Fruit fly (Drosophila melanogaster) whole organism, embryonic: ENCODE results near the gene CG15332.

Source experiments
- B-H2 ChIP-seq: fragments of 200-800 bp; sonication (Bioruptor generic); optimal IDR thresholded peaks from 2 replicates; lab custom pipeline; 2018; ENCODE audit warnings: missing biosample characterization, mild to moderate bottlenecking, missing genetic modification characterization
- CG10366 ChIP-seq: fragments of 200-800 bp; sonication (Bioruptor generic); IDR thresholded peaks from 2 replicates; pipeline ENCODE4 v1.3.6; 2022; ENCODE audit warnings: missing biosample characterization, missing genetic modification characterization
- CG10565 ChIP-seq: fragments of 200-800 bp; sonication (Bioruptor generic); optimal IDR thresholded peaks from 3 replicates; lab custom pipeline; 2016; ENCODE audit warnings: missing biosample characterization, mild to moderate bottlenecking, missing genetic modification characterization
- CG10959 ChIP-seq: fragments of 200-800 bp; sonication (Bioruptor generic); IDR thresholded peaks from 2 replicates; pipeline ENCODE4 v1.3.6; 2022; ENCODE audit warnings: missing biosample characterization, missing genetic modification characterization
- CG11560 ChIP-seq: fragments of 200-800 bp; sonication (Bioruptor generic); IDR thresholded peaks from 3 replicates; pipeline ENCODE4 v1.3.6; 2022; ENCODE audit warnings: missing biosample characterization, missing genetic modification characterization
- CG12219 ChIP-seq: fragments of 200-800 bp; sonication (Bioruptor generic); optimal IDR thresholded peaks from 3 replicates; lab custom pipeline; 2018; ENCODE audit warnings: missing biosample characterization, mild to moderate bottlenecking, missing genetic modification characterization
- CG12236 ChIP-seq: fragments of 200-800 bp; sonication (Bioruptor generic); optimal IDR thresholded peaks from 2 replicates; lab custom pipeline; 2016; ENCODE audit warnings: missing biosample characterization, missing genetic modification characterization
- CG14014 ChIP-seq: fragments of 200-800 bp; sonication (Bioruptor generic); IDR thresholded peaks from 2 replicates; pipeline ENCODE4 v1.3.6; 2022; ENCODE audit warnings: missing biosample characterization, missing genetic modification characterization
- CG15479 ChIP-seq: fragments of 200-800 bp; sonication (Bioruptor generic); optimal IDR thresholded peaks from 3 replicates; lab custom pipeline; 2019; ENCODE audit warnings: missing biosample characterization, mild to moderate bottlenecking, missing genetic modification characterization, moderate library complexity
- CG16863 ChIP-seq: fragments of 200-800 bp; sonication (Bioruptor generic); optimal IDR thresholded peaks from 3 replicates; lab custom pipeline; 2016; ENCODE audit warnings: missing biosample characterization, missing genetic modification characterization
- CG17568 ChIP-seq: fragments of 200-800 bp; sonication (Bioruptor generic); optimal IDR thresholded peaks from 2 replicates; lab custom pipeline; 2018; ENCODE audit warnings: missing biosample characterization, mild to moderate bottlenecking, missing genetic modification characterization, moderate library complexity
- CG1792 ChIP-seq: fragments of 200-800 bp; sonication (Bioruptor generic); optimal IDR thresholded peaks from 2 replicates; lab custom pipeline; 2016; ENCODE audit warnings: missing biosample characterization, missing genetic modification characterization
- CG18011 ChIP-seq: fragments of 200-800 bp; sonication (Bioruptor generic); optimal IDR thresholded peaks from 2 replicates; lab custom pipeline; 2017; ENCODE audit warnings: missing biosample characterization, missing genetic modification characterization, mild to moderate bottlenecking, moderate library complexity, missing genotype
- CG1832 ChIP-seq: fragments of 200-800 bp; sonication (Bioruptor generic); optimal IDR thresholded peaks from 2 replicates; lab custom pipeline; 2017; ENCODE audit warnings: missing biosample characterization, mild to moderate bottlenecking, missing genetic modification characterization, inconsistent platforms
- CG2120 ChIP-seq: fragments of 200-800 bp; sonication (Bioruptor generic); optimal IDR thresholded peaks from 3 replicates; lab custom pipeline; 2016; ENCODE audit warnings: missing biosample characterization, missing genetic modification characterization
- CG2875 ChIP-seq: fragments of 200-800 bp; sonication (Bioruptor generic); optimal IDR thresholded peaks from 2 replicates; lab custom pipeline; 2017; ENCODE audit warnings: missing biosample characterization, mild to moderate bottlenecking, missing genetic modification characterization, missing genetic modification reagents
- CG34422 ChIP-seq: fragments of 200-800 bp; sonication (Bioruptor generic); IDR thresholded peaks from 3 replicates; pipeline ENCODE4 v1.3.6; 2022; ENCODE audit warnings: missing biosample characterization, missing genetic modification characterization
- CG4360 ChIP-seq: fragments of 200-800 bp; sonication (Bioruptor generic); IDR thresholded peaks from 2 replicates; pipeline ENCODE4 v1.3.6; 2022; ENCODE audit warnings: missing biosample characterization, missing genetic modification characterization
- CG43689 ChIP-seq: fragments of 200-800 bp; sonication (Bioruptor generic); IDR thresholded peaks from 2 replicates; pipeline ENCODE4 v1.3.6; 2022; ENCODE audit warnings: missing biosample characterization, missing genetic modification characterization
- CG4730 ChIP-seq: fragments of 200-800 bp; sonication (Bioruptor generic); IDR thresholded peaks from 2 replicates; pipeline ENCODE4 v1.3.6; 2022; ENCODE audit warnings: missing biosample characterization, missing genetic modification characterization
- CG5180 ChIP-seq: fragments of 200-800 bp; sonication (Bioruptor generic); optimal IDR thresholded peaks from 3 replicates; lab custom pipeline; 2017; ENCODE audit warnings: missing biosample characterization, missing genetic modification characterization, mild to moderate bottlenecking, moderate library complexity, missing genetic modification reagents
- CG7786 ChIP-seq: fragments of 200-800 bp; sonication (Bioruptor generic); optimal IDR thresholded peaks from 2 replicates; lab custom pipeline; 2016; ENCODE audit warnings: missing biosample characterization, missing genetic modification characterization
- CG8478 ChIP-seq: fragments of >200 bp; optimal IDR thresholded peaks from 2 replicates; lab custom pipeline; 2018
- CG9609 ChIP-seq: fragments of 200-800 bp; sonication (Bioruptor generic); optimal IDR thresholded peaks from 3 replicates; lab custom pipeline; 2016; ENCODE audit warnings: missing biosample characterization, missing genetic modification characterization
- CTCF ChIP-seq: fragments of 200-800 bp; sonication (Bioruptor generic); optimal IDR thresholded peaks from 2 replicates; lab custom pipeline; 2017; ENCODE audit warnings: missing biosample characterization, mild to moderate bottlenecking, missing genetic modification characterization, moderate library complexity
- Chrac-16 ChIP-seq: fragments of 200-800 bp; sonication (Bioruptor generic); optimal IDR thresholded peaks from 3 replicates; lab custom pipeline; 2016; ENCODE audit warnings: missing biosample characterization, missing genetic modification characterization
- D19B ChIP-seq: fragments of 200-800 bp; sonication (Bioruptor generic); optimal IDR thresholded peaks from 2 replicates; lab custom pipeline; 2017; ENCODE audit warnings: missing biosample characterization, mild to moderate bottlenecking, missing genetic modification characterization
- Dfd ChIP-seq, 2 experiments: fragments of >200 bp; optimal IDR thresholded peaks; 2 replicates each; lab custom pipeline; 2017; ENCODE audit warnings: missing biosample characterization in 2 of 2, missing genetic modification characterization in 2 of 2
- E2f1 ChIP-seq: fragments of 200-800 bp; sonication (Bioruptor generic); IDR thresholded peaks from 2 replicates; pipeline ENCODE4 v1.3.6; 2022; ENCODE audit warnings: missing biosample characterization, missing genetic modification characterization
- Fer1 ChIP-seq: fragments of 200-800 bp; sonication (Bioruptor generic); optimal IDR thresholded peaks from 2 replicates; lab custom pipeline; 2017; ENCODE audit warnings: missing biosample characterization, mild to moderate bottlenecking, missing genetic modification characterization
- Nf-YB ChIP-seq: fragments of 200-800 bp; sonication (Bioruptor generic); optimal IDR thresholded peaks from 3 replicates; lab custom pipeline; 2019; ENCODE audit warnings: missing biosample characterization, mild to moderate bottlenecking, missing genetic modification characterization, moderate library complexity
- Oaz ChIP-seq: fragments of 200-800 bp; sonication (Bioruptor generic); IDR thresholded peaks from 2 replicates; pipeline ENCODE4 v1.3.6; 2022; ENCODE audit warnings: missing biosample characterization, missing genetic modification characterization
- Rfx ChIP-seq: fragments of 200-800 bp; sonication (Bioruptor generic); IDR thresholded peaks from 2 replicates; pipeline ENCODE4 v1.3.6; 2022; ENCODE audit warnings: missing biosample characterization, missing genetic modification characterization
- Xbp1 ChIP-seq: fragments of 200-800 bp; sonication (Bioruptor generic); optimal IDR thresholded peaks from 3 replicates; lab custom pipeline; 2016; ENCODE audit warnings: missing biosample characterization, mild to moderate bottlenecking, missing genetic modification characterization
- chn ChIP-seq: fragments of 200-800 bp; sonication (Bioruptor generic); optimal IDR thresholded peaks from 2 replicates; lab custom pipeline; 2016; ENCODE audit warnings: missing biosample characterization, missing genetic modification characterization
- croc ChIP-seq: fragments of 200-800 bp; sonication (Bioruptor generic); conservative IDR thresholded peaks from 3 replicates; pipeline ENCODE4 v1.3.6; 2022; ENCODE audit warnings: missing biosample characterization, missing genetic modification characterization
- dati ChIP-seq: fragments of 200-800 bp; sonication (Bioruptor generic); IDR thresholded peaks from 2 replicates; pipeline ENCODE4 v1.3.6; 2022; ENCODE audit warnings: missing biosample characterization, missing genetic modification characterization
- dimm ChIP-seq: fragments of 200-800 bp; sonication (Bioruptor generic); IDR thresholded peaks from 2 replicates; pipeline ENCODE4 v1.3.6; 2022; ENCODE audit warnings: missing biosample characterization, missing genetic modification characterization
- esg ChIP-seq: fragments of 200-800 bp; sonication (Bioruptor generic); conservative IDR thresholded peaks from 2 replicates; pipeline ENCODE4 v1.3.6; 2022; ENCODE audit warnings: missing biosample characterization, missing genetic modification characterization
- fd102C ChIP-seq: fragments of 200-800 bp; sonication (Bioruptor generic); optimal IDR thresholded peaks from 2 replicates; lab custom pipeline; 2018; ENCODE audit warnings: missing biosample characterization, mild to moderate bottlenecking, missing genetic modification characterization, moderate library complexity
- fu2 ChIP-seq: fragments of 200-800 bp; sonication (Bioruptor generic); optimal IDR thresholded peaks from 2 replicates; lab custom pipeline; 2016; ENCODE audit warnings: missing biosample characterization, missing genetic modification characterization
- gsb-n ChIP-seq: fragments of 200-800 bp; sonication (Bioruptor generic); optimal IDR thresholded peaks from 3 replicates; lab custom pipeline; 2018; ENCODE audit warnings: missing biosample characterization, mild to moderate bottlenecking, missing genetic modification characterization
- h ChIP-seq: fragments of >200 bp; optimal IDR thresholded peaks from 2 replicates; lab custom pipeline; 2017
- hkb ChIP-seq, 2 experiments: fragments of 200-800 bp in 1 of 2; fragments of >200 bp in 1 of 2; sonication (Bioruptor generic) in 1 of 2; IDR thresholded peaks in 1 of 2; optimal IDR thresholded peaks in 1 of 2; 2 replicates each; pipeline versions ENCODE4 v1.3.6 to Lab custom; 2017 to 2022; ENCODE audit warnings: missing biosample characterization in 1 of 2, missing genetic modification characterization in 1 of 2
- lola ChIP-seq, 3 experiments: fragments of >200 bp in 2 of 3; fragments of 200-800 bp in 1 of 3; sonication (Bioruptor generic) in 1 of 3; optimal IDR thresholded peaks; 2 replicates each; lab custom pipeline; 2017 to 2019; ENCODE audit warnings: missing biosample characterization in 3 of 3, missing genetic modification characterization in 3 of 3, mild to moderate bottlenecking in 1 of 3, moderate library complexity in 1 of 3
- pros ChIP-seq: fragments of 200-800 bp; sonication (Bioruptor generic); optimal IDR thresholded peaks from 3 replicates; lab custom pipeline; 2019; ENCODE audit warnings: missing biosample characterization, mild to moderate bottlenecking, missing genetic modification characterization, moderate library complexity
- sim ChIP-seq: fragments of 200-800 bp; sonication (Bioruptor generic); IDR thresholded peaks from 2 replicates; pipeline ENCODE4 v1.3.6; 2022; ENCODE audit warnings: missing biosample characterization, missing genetic modification characterization
- slou ChIP-seq: fragments of 200-800 bp; sonication (Bioruptor generic); optimal IDR thresholded peaks from 3 replicates; lab custom pipeline; 2016; ENCODE audit warnings: missing biosample characterization, missing genetic modification characterization
- so ChIP-seq: fragments of 200-800 bp; sonication (Bioruptor generic); IDR thresholded peaks from 3 replicates; pipeline ENCODE4 v1.3.6; 2022; ENCODE audit warnings: missing biosample characterization, missing genetic modification characterization
- trh ChIP-seq: fragments of 200-800 bp; sonication (Bioruptor generic); optimal IDR thresholded peaks from 2 replicates; lab custom pipeline; 2016; ENCODE audit warnings: missing biosample characterization, missing genetic modification characterization
- vfl ChIP-seq: fragments of 200-800 bp; sonication (Bioruptor generic); optimal IDR thresholded peaks from 2 replicates; lab custom pipeline; 2016; ENCODE audit warnings: missing biosample characterization, missing genetic modification characterization
- yki ChIP-seq: fragments of >200 bp; optimal IDR thresholded peaks from 3 replicates; lab custom pipeline; 2018

CG15332 gene

dm6 chrX:7934679-7935078, 21.1 kb downstream of the CG15332 start, which contains the start of gene RpS14b (continued):
- TF ChIP-seq CG10366 (GFP tag; lab: Robert Waterston, UW), result peak; percentile 58
- peak; percentile 41; the same call in 1 of the 2 replicates for TF ChIP-seq dati
- peak; percentile 36 for TF ChIP-seq hkb (optimal IDR thresholded peaks at IDR 0.05; lab: Kevin White, UChicago)
- peak; percentile 71 for TF ChIP-seq hkb (GFP tag; IDR thresholded peaks at IDR 0.05; lab: Robert Waterston, UW)
- TF ChIP-seq CG1832 (GFP tag; lab: Kevin White, UChicago), result no peak
- 0 out of 2 replicates have a peak, but pooled peaks have one; percentile 5 for TF ChIP-seq esg (GFP tag; lab: Robert Waterston, UW)
- TF ChIP-seq trh (GFP tag; lab: Kevin White, UChicago), result no peak
- TF ChIP-seq CG7786 (GFP tag; lab: Kevin White, UChicago), result peak; percentile 32
- peak; percentile 50 for TF ChIP-seq CG1792 (GFP tag; lab: Kevin White, UChicago)
- TF ChIP-seq so (GFP tag; lab: Robert Waterston, UW), result peak; percentile 72; the same call in 1 of the 3 replicates
- TF ChIP-seq CG17568 (GFP tag; lab: Kevin White, UChicago), result peak; percentile 8
- TF ChIP-seq sim (GFP tag; lab: Robert Waterston, UW), result peak; percentile 42; the same call in 1 of the 2 replicates
- peak; percentile 88 for TF ChIP-seq Rfx (GFP tag; lab: Robert Waterston, UW)
- TF ChIP-seq croc (GFP tag; lab: Robert Waterston, UW), result no peak
- peak; percentile 62 for TF ChIP-seq CG18011 (GFP tag; lab: Kevin White, UChicago)
- TF ChIP-seq h (lab: Kevin White, UChicago), result no peak
- no peak for TF ChIP-seq lola (GFP tag; optimal IDR thresholded peaks at IDR 0.05; lab: Kevin White, UChicago)
- peak; percentile 86 for TF ChIP-seq CG34422 (GFP tag; lab: Robert Waterston, UW)
- TF ChIP-seq Xbp1 (GFP tag; lab: Kevin White, UChicago), result peak; percentile 62
- TF ChIP-seq CG10565 (GFP tag; lab: Kevin White, UChicago), result no peak
- peak; percentile 27 for TF ChIP-seq Chrac-16
- peak; percentile 53 for TF ChIP-seq CG9609 (GFP tag; lab: Kevin White, UChicago)
- TF ChIP-seq CG2875, result peak; percentile 43
- TF ChIP-seq CG4730 (GFP tag; lab: Robert Waterston, UW), result peak; percentile 40; the same call in 1 of the 2 replicates
- TF ChIP-seq CG12219 (GFP tag; lab: Kevin White, UChicago), result peak; percentile 56
- TF ChIP-seq CG15479, result peak; percentile 81
- TF ChIP-seq CG4360 (GFP tag; lab: Robert Waterston, UW), result peak; percentile 65
- TF ChIP-seq CG8478 (lab: Kevin White, UChicago), result no peak
- TF ChIP-seq CG12236 (GFP tag; lab: Kevin White, UChicago), result no peak
- peak; percentile 31 for TF ChIP-seq fu2 (GFP tag; lab: Kevin White, UChicago)
- no peak for TF ChIP-seq fd102C (GFP tag; lab: Kevin White, UChicago)
- TF ChIP-seq Fer1 (GFP tag; lab: Kevin White, UChicago), result peak; percentile 77
- no peak for TF ChIP-seq CG10959 (GFP tag; lab: Robert Waterston, UW)
- TF ChIP-seq dimm, result no peak
- peak; percentile 66 for TF ChIP-seq CG2120
- peak; percentile 45 for TF ChIP-seq chn (GFP tag; lab: Kevin White, UChicago)
- TF ChIP-seq CG5180 (GFP tag; lab: Kevin White, UChicago), result no peak
- peak; percentile 60; the same call in 1 of the 2 replicates for TF ChIP-seq CG14014 (GFP tag; lab: Robert Waterston, UW)
- peak; percentile 58 for TF ChIP-seq Nf-YB
- TF ChIP-seq Oaz (GFP tag; lab: Robert Waterston, UW), result peak; percentile 52
- TF ChIP-seq slou (GFP tag; lab: Kevin White, UChicago), result peak; percentile 39
- peak; percentile 10 for TF ChIP-seq gsb-n (tag; lab: Kevin White, UChicago)
- peak; percentile 35 for TF ChIP-seq vfl (GFP tag; lab: Kevin White, UChicago)
- TF ChIP-seq Dfd (GFP tag; optimal IDR thresholded peaks at IDR 0.05; lab: Kevin White, UChicago), result no peak
- no peak for TF ChIP-seq CG11560 (tag; lab: Robert Waterston, UW)
- peak; percentile 26 for TF ChIP-seq CTCF (GFP tag; lab: Kevin White, UChicago)
- peak; percentile 8; the same call in 1 of the 2 replicates for TF ChIP-seq CG43689 (GFP tag; lab: Robert Waterston, UW)
- peak; percentile 87 for TF ChIP-seq B-H2 (GFP tag; lab: Kevin White, UChicago)
- peak; percentile 39 for TF ChIP-seq D19B
- TF ChIP-seq CG16863 (GFP tag; lab: Kevin White, UChicago), result peak; percentile 8
- no peak for TF ChIP-seq pros (GFP tag; lab: Kevin White, UChicago)
- TF ChIP-seq yki (lab: Kevin White, UChicago), result no peak
- peak; percentile 36; the same call in 1 of the 2 replicates for TF ChIP-seq E2f1 (GFP tag; lab: Robert Waterston, UW)
